Fruit fly (Drosophila melanogaster): ENCODE data around the gene RnpS1.

The RnpS1 gene

DNA sequence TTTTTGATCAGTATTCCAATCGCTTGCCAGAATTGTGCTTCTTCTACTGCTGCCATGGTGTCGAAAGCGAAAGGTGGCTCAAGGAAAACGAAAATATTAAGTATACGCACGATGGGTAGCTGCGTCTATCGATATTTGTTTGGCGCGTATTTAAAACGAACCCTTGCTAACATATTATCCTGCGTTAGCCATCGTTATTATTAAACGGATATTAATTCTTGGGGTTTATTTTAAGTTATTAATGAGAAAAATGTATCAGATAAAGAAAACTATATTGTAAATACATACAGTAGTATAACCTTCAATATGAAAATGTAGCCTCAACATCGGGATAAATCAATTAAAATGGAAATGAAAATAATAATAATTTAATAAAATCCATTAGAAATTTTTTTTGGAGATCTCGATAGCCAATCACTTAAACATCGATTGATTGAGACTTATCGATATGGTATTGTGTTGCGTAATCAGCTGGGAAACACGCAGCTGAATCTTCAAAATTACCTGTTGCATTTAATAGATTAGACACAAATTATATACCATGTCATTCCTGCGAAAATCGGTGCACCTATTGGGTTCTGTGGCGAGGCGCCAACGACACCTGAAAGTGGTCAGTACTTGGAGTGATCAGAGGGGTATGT lies 3.6 kb downstream of the RnpS1 start, which contains the start of the genes CG9386 and BckdhA (continued):
- TF ChIP-seq tll (GFP tag; optimal IDR thresholded peaks at IDR 0.05) (no peak), ranshi (GFP tag; IDR thresholded peaks at IDR 0.05) (0 out of 2 replicates have a peak, but pooled peaks have one; percentile 26), D19B (GFP tag; optimal IDR thresholded peaks at IDR 0.05) (peak; percentile 35), eyg (GFP tag; optimal IDR thresholded peaks at IDR 0.05) (no peak), CG4617 (GFP tag; optimal IDR thresholded peaks at IDR 0.05; ENCODE audit: borderline replicate concordance) (no peak), lov (optimal IDR thresholded peaks at IDR 0.05) (no peak), lov (GFP tag; IDR thresholded peaks at IDR 0.05) (no peak), CG10979 (tag; optimal IDR thresholded peaks at IDR 0.05) (peak; percentile 76), CG13123 (GFP tag; optimal IDR thresholded peaks at IDR 0.05) (peak; percentile 20), kah (GFP tag; optimal IDR thresholded peaks at IDR 0.05) (peak; percentile 72), CG8478 (optimal IDR thresholded peaks at IDR 0.05) (no peak), CG2202 (tag; optimal IDR thresholded peaks at IDR 0.05) (no peak), CG15696 (tag; optimal IDR thresholded peaks at IDR 0.05) (peak; percentile 38), Bteb2 (GFP tag; optimal IDR thresholded peaks at IDR 0.05) (peak; percentile 35), CG30403 (GFP tag; optimal IDR thresholded peaks at IDR 0.05) (peak; percentile 75), CG6683 (GFP tag; optimal IDR thresholded peaks at IDR 0.05) (no peak), Trl (optimal IDR thresholded peaks at IDR 0.05) (no peak), Trl (GFP tag; optimal IDR thresholded peaks at IDR 0.05) (peak; percentile 52), kay (GFP tag; optimal IDR thresholded peaks at IDR 0.05) (peak; percentile 11), CG3847 (GFP tag; IDR thresholded peaks at IDR 0.05) (no peak), Rx (GFP tag; IDR thresholded peaks at IDR 0.05) (no peak), NfI (GFP tag; optimal IDR thresholded peaks at IDR 0.05) (peak; percentile 63), cato (GFP tag; optimal IDR thresholded peaks at IDR 0.05; ENCODE audit: borderline replicate concordance) (peak; percentile 17), ERR (GFP tag; optimal IDR thresholded peaks at IDR 0.05) (no peak), Fer2 (tag; optimal IDR thresholded peaks at IDR 0.05) (peak; percentile 12), CG9215 (GFP tag; IDR thresholded peaks at IDR 0.05) (peak; percentile 49), CG15011 (GFP tag; optimal IDR thresholded peaks at IDR 0.05) (no peak), CG12744 (GFP tag; optimal IDR thresholded peaks at IDR 0.05) (peak; percentile 30), HLHmδ (GFP tag; optimal IDR thresholded peaks at IDR 0.05) (no peak), hkb (optimal IDR thresholded peaks at IDR 0.05) (no peak), hkb (GFP tag; IDR thresholded peaks at IDR 0.05) (no peak), Dref (GFP tag; IDR thresholded peaks at IDR 0.05) (peak; percentile 70), CG16813 (GFP tag; IDR thresholded peaks at IDR 0.05; ENCODE audit: partially characterized antibody) (peak; percentile 70), Spps (tag; optimal IDR thresholded peaks at IDR 0.05) (no peak), CG17385 (GFP tag; optimal IDR thresholded peaks at IDR 0.05) (peak; percentile 93), CG30020 (tag; optimal IDR thresholded peaks at IDR 0.05) (peak; percentile 26), Optix (GFP tag; IDR thresholded peaks at IDR 0.05) (no peak), exex (tag; optimal IDR thresholded peaks at IDR 0.05) (no peak), CG2199 (GFP tag; IDR thresholded peaks at IDR 0.05) (no peak), CG9817 (tag; optimal IDR thresholded peaks at IDR 0.05) (peak; percentile 63), ken (GFP tag; IDR thresholded peaks at IDR 0.05) (no peak), CG5953 (GFP tag; IDR thresholded peaks at IDR 0.05) (no peak), CG6689 (GFP tag; IDR thresholded peaks at IDR 0.05) (peak; percentile 95), CG4282 (GFP tag; optimal IDR thresholded peaks at IDR 0.05) (no peak), CG11696 (GFP tag; IDR thresholded peaks at IDR 0.05) (no peak), ase (GFP tag; IDR thresholded peaks at IDR 0.05) (peak; percentile 46; the same call in 1 of the 3 replicates), Drgx (GFP tag; IDR thresholded peaks at IDR 0.05) (no peak), HmgD (GFP tag; optimal IDR thresholded peaks at IDR 0.05) (peak; percentile 21), Six4 (GFP tag; optimal IDR thresholded peaks at IDR 0.05) (no peak), bsh (GFP tag; optimal IDR thresholded peaks at IDR 0.05) (peak in 1 of 2 experiments; percentile 15), CG11398 (GFP tag; optimal IDR thresholded peaks at IDR 0.05) (no peak), psq (GFP tag; optimal IDR thresholded peaks at IDR 0.05) (no peak)
